Worm (Caenorhabditis elegans) whole organism, young adult: ENCODE results near the gene best-6.

Experiments used
- B0035.1 ChIP-seq: sonication (generic microtip); optimal IDR thresholded peaks from 2 replicates; lab custom pipeline; 2016; ENCODE audit warnings: missing genetic modification characterization, mild to moderate bottlenecking, missing compliant biosample characterization, missing genotype, missing genetic modification reagents
- B0336.3 ChIP-seq: fragments of 200-800 bp; sonication (Bioruptor generic); IDR thresholded peaks from 2 replicates; pipeline ENCODE4 v1.3.6; 2022; ENCODE audit warnings: missing genetic modification characterization, missing compliant biosample characterization
- C17E4.6 ChIP-seq: fragments of 200-800 bp; sonication (Bioruptor generic); IDR thresholded peaks from 2 replicates; pipeline ENCODE4 v1.3.6; 2022; ENCODE audit warnings: missing genetic modification reagents, missing genetic modification characterization, missing compliant biosample characterization
- F10E7.11 ChIP-seq: sonication (generic microtip); optimal IDR thresholded peaks from 2 replicates; lab custom pipeline; 2017; ENCODE audit warnings: mild to moderate bottlenecking, missing genetic modification characterization, moderate library complexity, missing compliant biosample characterization
- F22D6.2 ChIP-seq: sonication (generic microtip); optimal IDR thresholded peaks from 2 replicates; lab custom pipeline; 2016; ENCODE audit warnings: mild to moderate bottlenecking, missing genetic modification characterization, missing compliant biosample characterization
- F23B12.7 ChIP-seq: sonication (generic microtip); optimal IDR thresholded peaks from 2 replicates; lab custom pipeline; 2017; ENCODE audit warnings: missing genetic modification characterization, mild to moderate bottlenecking, missing compliant biosample characterization, antibody characterized with exemption, moderate library complexity; ENCODE audit not compliant: insufficient read depth
- F37B4.10 ChIP-seq: fragments of 200-800 bp; sonication (Bioruptor generic); IDR thresholded peaks from 2 replicates; pipeline ENCODE4 v1.3.6; 2022; ENCODE audit warnings: missing genetic modification characterization, missing compliant biosample characterization
- F39B2.1 ChIP-seq: fragments of 200-800 bp; sonication (Bioruptor generic); IDR thresholded peaks from 2 replicates; pipeline ENCODE4 v1.3.6; 2022; ENCODE audit warnings: missing genetic modification reagents, missing genetic modification characterization, missing compliant biosample characterization
- F49E8.2 ChIP-seq: sonication (generic microtip); optimal IDR thresholded peaks from 3 replicates; lab custom pipeline; 2017; ENCODE audit warnings: missing genetic modification characterization, mild to moderate bottlenecking, missing compliant biosample characterization, antibody characterized with exemption, moderate library complexity; ENCODE audit not compliant: insufficient read depth
- F52B5.7 ChIP-seq: sonication (generic microtip); optimal IDR thresholded peaks from 2 replicates; lab custom pipeline; 2016; ENCODE audit warnings: mild to moderate bottlenecking, missing genetic modification characterization, missing compliant biosample characterization
- F57C9.4 ChIP-seq: sonication (generic microtip); optimal IDR thresholded peaks from 2 replicates; lab custom pipeline; 2017; ENCODE audit warnings: mild to moderate bottlenecking, missing genetic modification characterization, missing compliant biosample characterization
- T07F8.4 ChIP-seq: sonication (generic microtip); optimal IDR thresholded peaks from 2 replicates; lab custom pipeline; 2016; ENCODE audit warnings: mild to moderate bottlenecking, missing genetic modification characterization, moderate library complexity, missing compliant biosample characterization
- Y53G8AR.9 ChIP-seq: fragments of 200-800 bp; sonication (Bioruptor generic); conservative IDR thresholded peaks from 2 replicates; pipeline ENCODE4 v1.3.6; 2022; ENCODE audit warnings: missing genetic modification reagents, missing genetic modification characterization, missing compliant biosample characterization
- Y56A3A.18 ChIP-seq: fragments of 200-800 bp; sonication (Bioruptor generic); IDR thresholded peaks from 2 replicates; pipeline ENCODE4 v1.3.6; 2022; ENCODE audit warnings: missing genetic modification reagents, missing genetic modification characterization, missing compliant biosample characterization
- Y67H2A.10 ChIP-seq: fragments of 200-800 bp; sonication (Bioruptor generic); conservative IDR thresholded peaks from 2 replicates; pipeline ENCODE4 v1.3.6; 2022; ENCODE audit warnings: missing genetic modification reagents, missing genetic modification characterization, missing compliant biosample characterization
- Y95B8A.8 ChIP-seq: fragments of 200-800 bp; sonication (Bioruptor generic); IDR thresholded peaks from 2 replicates; pipeline ENCODE4 v1.3.6; 2022; ENCODE audit warnings: missing genetic modification reagents, missing genetic modification characterization, missing compliant biosample characterization
- ama-1 ChIP-seq, 3 experiments: fragments of 150-350 bp in 1 of 3; sonication (generic microtip) in 2 of 3; optimal IDR thresholded peaks; 2 replicates each; lab custom pipeline; 2014 to 2018; ENCODE audit warnings: missing biosample characterization in 2 of 3, missing genetic modification characterization in 2 of 3, missing genetic modification reagents in 2 of 3
- ceh-100 ChIP-seq: fragments of 200-800 bp; sonication (Bioruptor generic); IDR thresholded peaks from 2 replicates; pipeline ENCODE4 v1.3.6; 2022; ENCODE audit warnings: missing genetic modification reagents, missing genetic modification characterization, missing compliant biosample characterization
- chd-7 ChIP-seq: sonication (generic microtip); optimal IDR thresholded peaks from 2 replicates; lab custom pipeline; 2016; ENCODE audit warnings: mild to moderate bottlenecking, missing genetic modification characterization, moderate library complexity, missing compliant biosample characterization
- die-1 ChIP-seq: sonication (generic microtip); optimal IDR thresholded peaks from 2 replicates; lab custom pipeline; 2016; ENCODE audit warnings: missing genotype, mild to moderate bottlenecking, missing genetic modification characterization, missing compliant biosample characterization
- dpl-1 ChIP-seq: fragments of 150-350 bp; optimal IDR thresholded peaks from 2 replicates; lab custom pipeline; 2014; ENCODE audit warnings: missing biosample characterization, missing genetic modification reagents, missing genetic modification characterization
- egrh-3 ChIP-seq: fragments of 200-800 bp; sonication (Bioruptor generic); IDR thresholded peaks from 2 replicates; pipeline ENCODE4 v1.3.6; 2022; ENCODE audit warnings: missing genetic modification reagents, missing genetic modification characterization, missing compliant biosample characterization
- ekl-4 ChIP-seq: fragments of 200-800 bp; sonication (Bioruptor generic); IDR thresholded peaks from 2 replicates; pipeline ENCODE4 v1.3.6; 2022; ENCODE audit warnings: missing genetic modification reagents, missing genetic modification characterization, missing compliant biosample characterization
- fkh-3 ChIP-seq: sonication (generic microtip); optimal IDR thresholded peaks from 2 replicates; lab custom pipeline; 2016; ENCODE audit warnings: mild to moderate bottlenecking, missing genetic modification characterization, missing compliant biosample characterization
- hmg-20 ChIP-seq: fragments of 200-800 bp; sonication (Bioruptor generic); IDR thresholded peaks from 2 replicates; pipeline ENCODE4 v1.3.6; 2022; ENCODE audit warnings: missing genetic modification reagents, missing genetic modification characterization, missing compliant biosample characterization
- madf-3 ChIP-seq: fragments of 200-800 bp; sonication (Bioruptor generic); IDR thresholded peaks from 2 replicates; pipeline ENCODE4 v1.3.6; 2022; ENCODE audit warnings: missing genetic modification reagents, missing genetic modification characterization, missing compliant biosample characterization
- madf-8 ChIP-seq: fragments of 200-800 bp; sonication (Bioruptor generic); conservative IDR thresholded peaks from 2 replicates; pipeline ENCODE4 v1.3.6; 2022; ENCODE audit warnings: missing genetic modification reagents, missing genetic modification characterization, missing compliant biosample characterization
- mcd-1 ChIP-seq: fragments of 200-800 bp; sonication (Bioruptor generic); IDR thresholded peaks from 2 replicates; pipeline ENCODE4 v1.3.6; 2022; ENCODE audit warnings: missing genetic modification reagents, missing genetic modification characterization, missing compliant biosample characterization
- mes-4 ChIP-seq: sonication (generic microtip); optimal IDR thresholded peaks from 2 replicates; lab custom pipeline; 2016; ENCODE audit warnings: missing genotype, missing genetic modification characterization, missing compliant biosample characterization
- mxl-1 ChIP-seq: sonication (generic microtip); optimal IDR thresholded peaks from 2 replicates; lab custom pipeline; 2016; ENCODE audit warnings: missing genetic modification characterization, missing compliant biosample characterization
- nfya-1 ChIP-seq: sonication (generic microtip); optimal IDR thresholded peaks from 2 replicates; lab custom pipeline; 2017; ENCODE audit warnings: antibody characterized with exemption, missing compliant biosample characterization, missing genetic modification characterization, borderline replicate concordance; ENCODE audit not compliant: insufficient read depth
- nfyb-1 ChIP-seq: fragments of 200-800 bp; sonication (Bioruptor generic); IDR thresholded peaks from 2 replicates; pipeline ENCODE4 v1.3.6; 2022; ENCODE audit warnings: missing genetic modification reagents, missing genetic modification characterization, missing compliant biosample characterization
- pha-4 ChIP-seq: fragments of 150-350 bp; sonication (generic microtip); optimal IDR thresholded peaks from 2 replicates; lab custom pipeline; 2014; ENCODE audit warnings: missing biosample characterization, missing genetic modification reagents, missing genetic modification characterization
- rcor-1 ChIP-seq: fragments of 200-800 bp; sonication (Bioruptor generic); IDR thresholded peaks from 2 replicates; pipeline ENCODE4 v1.3.6; 2022; ENCODE audit warnings: missing genetic modification reagents, missing genetic modification characterization, missing compliant biosample characterization
- repo-1 ChIP-seq: sonication (generic microtip); optimal IDR thresholded peaks from 2 replicates; lab custom pipeline; 2017; ENCODE audit warnings: mild to moderate bottlenecking, missing genetic modification characterization, missing compliant biosample characterization
- sea-2 ChIP-seq: fragments of 200-800 bp; sonication (Bioruptor generic); IDR thresholded peaks from 2 replicates; pipeline ENCODE4 v1.3.6; 2022; ENCODE audit warnings: missing genetic modification characterization, missing compliant biosample characterization
- snpc-3.4 ChIP-seq: sonication (generic microtip); optimal IDR thresholded peaks from 2 replicates; lab custom pipeline; 2017; ENCODE audit warnings: missing genetic modification characterization, mild to moderate bottlenecking, missing compliant biosample characterization, antibody characterized with exemption, moderate library complexity, missing genotype, missing genetic modification reagents
- snpc-4 ChIP-seq, 5 experiments: fragments of 150-350 bp in 1 of 5; sonication (generic microtip) in 4 of 5; optimal IDR thresholded peaks; 2 replicates each; lab custom pipeline; 2014 to 2018; ENCODE audit warnings: missing genetic modification characterization in 5 of 5, missing biosample characterization in 3 of 5, antibody characterized with exemption in 2 of 5, mild to moderate bottlenecking in 2 of 5, missing compliant biosample characterization in 2 of 5, missing genotype in 2 of 5, moderate library complexity in 2 of 5, missing genetic modification reagents in 1 of 5
- tlf-1 ChIP-seq: fragments of 200-800 bp; sonication (Bioruptor generic); optimal IDR thresholded peaks from 2 replicates; lab custom pipeline; 2018; ENCODE audit warnings: mild to moderate bottlenecking, missing genetic modification characterization, missing compliant biosample characterization
- xnd-1 ChIP-seq: sonication (generic microtip); optimal IDR thresholded peaks from 2 replicates; lab custom pipeline; 2016; ENCODE audit warnings: missing genotype, missing genetic modification reagents, missing genetic modification characterization, missing compliant biosample characterization
- zfh-2 ChIP-seq: fragments of 200-800 bp; sonication (Bioruptor generic); conservative IDR thresholded peaks from 2 replicates; pipeline ENCODE4 v1.3.6; 2022; ENCODE audit warnings: missing genetic modification reagents, missing genetic modification characterization, missing compliant biosample characterization
- ztf-25 ChIP-seq: fragments of 200-800 bp; sonication (Bioruptor generic); IDR thresholded peaks from 2 replicates; pipeline ENCODE4 v1.3.6; 2022; ENCODE audit warnings: missing genetic modification reagents, missing genetic modification characterization, missing compliant biosample characterization
- ztf-3 ChIP-seq: fragments of 200-800 bp; sonication (Bioruptor generic); optimal IDR thresholded peaks from 2 replicates; lab custom pipeline; 2018; ENCODE audit warnings: mild to moderate bottlenecking, missing genetic modification characterization, missing compliant biosample characterization

The best-6 gene

ce11 chrIV:5055964-5056588 lies 27.2 kb upstream of the best-6 start, which contains the start of gene msp-55:
Gene msp-55, minus strand, starts transcription at chrIV:5056014.
- TF ChIP-seq egrh-3 (GFP tag; lab: Robert Waterston, UW) (no peak), ceh-100 (GFP tag; lab: Robert Waterston, UW) (no peak), fkh-3 (no peak), F23B12.7 (tag; lab: Kevin White, UChicago) (no peak), F49E8.2 (tag; lab: Kevin White, UChicago) (no peak), nfyb-1 (GFP tag; lab: Robert Waterston, UW) (no peak), Y53G8AR.9 (GFP tag; lab: Robert Waterston, UW) (no peak), mxl-1 (tag; lab: Kevin White, UChicago) (no peak)

- TF ChIP-seq F37B4.10 (no peak), F52B5.7 (tag; lab: Kevin White, UChicago) (no peak), Y56A3A.18 (GFP tag; lab: Robert Waterston, UW) (no peak), madf-8 (no peak)
Measured at ce11 chrIV:5054297-5054696, 25.4 kb upstream of the best-6 start.

ce11 chrIV:5045389-5045788 lies 16.5 kb upstream of the best-6 start, which contains the start of gene hot-9:
Gene hot-9, minus strand, starts transcription at chrIV:5045489.
- no peak for TF ChIP-seq mcd-1 (GFP tag; lab: Robert Waterston, UW)
- TF ChIP-seq ama-1 (optimal IDR thresholded peaks at IDR 0.05; lab: Kevin White, UChicago) = no peak
- no peak for TF ChIP-seq ama-1 (GFP tag; optimal IDR thresholded peaks at IDR 0.05; lab: Kevin White, UChicago)
- no peak for TF ChIP-seq hmg-20
- no peak for TF ChIP-seq dpl-1 (GFP tag; lab: Kevin White, UChicago)
- TF ChIP-seq ekl-4 = no peak

ce11 chrIV:5038744-5039143 lies 9.9 kb upstream of the best-6 start:
- TF ChIP-seq ztf-25 (peak; percentile 93), F10E7.11 (peak; percentile 44), Y95B8A.8 (GFP tag; lab: Robert Waterston, UW) (no peak), B0035.1 (no peak), F22D6.2 (no peak), Y67H2A.10 (no peak; the same call in 1 of the 2 replicates), xnd-1 (no peak), pha-4 (tag; lab: Kevin White, UChicago) (no peak), ztf-3 (GFP tag; lab: Kevin White, UChicago) (no peak), chd-7 (no peak), mes-4 (tag; lab: Kevin White, UChicago) (no peak), snpc-3.4 (tag; lab: Kevin White, UChicago) (peak; percentile 12), F57C9.4 (no peak), B0336.3 (GFP tag; lab: Robert Waterston, UW) (no peak), repo-1 (tag; lab: Kevin White, UChicago) (no peak), T07F8.4 (tag; lab: Kevin White, UChicago) (peak; percentile 49), zfh-2 (no peak), F39B2.1 (GFP tag; lab: Robert Waterston, UW) (no peak), die-1 (tag; lab: Kevin White, UChicago) (peak; percentile 86), sea-2 (GFP tag; lab: Robert Waterston, UW) (no peak), rcor-1 (GFP tag; lab: Robert Waterston, UW) (no peak; the same call in 1 of the 2 replicates), tlf-1 (no peak), C17E4.6 (GFP tag; lab: Robert Waterston, UW) (no peak), snpc-4 (GFP tag; optimal IDR thresholded peaks at IDR 0.05; lab: Kevin White, UChicago) (peak; percentile 82), snpc-4 (tag; optimal IDR thresholded peaks at IDR 0.05; lab: Kevin White, UChicago) (peak; percentile 26 to 95 (median 92)), madf-3 (GFP tag; lab: Robert Waterston, UW) (peak; percentile 65; the same call in 1 of the 2 replicates), nfya-1 (no peak)
